Worm (Caenorhabditis elegans): Measurements from ENCODE around the gene cyp-33C1.

DNA sequence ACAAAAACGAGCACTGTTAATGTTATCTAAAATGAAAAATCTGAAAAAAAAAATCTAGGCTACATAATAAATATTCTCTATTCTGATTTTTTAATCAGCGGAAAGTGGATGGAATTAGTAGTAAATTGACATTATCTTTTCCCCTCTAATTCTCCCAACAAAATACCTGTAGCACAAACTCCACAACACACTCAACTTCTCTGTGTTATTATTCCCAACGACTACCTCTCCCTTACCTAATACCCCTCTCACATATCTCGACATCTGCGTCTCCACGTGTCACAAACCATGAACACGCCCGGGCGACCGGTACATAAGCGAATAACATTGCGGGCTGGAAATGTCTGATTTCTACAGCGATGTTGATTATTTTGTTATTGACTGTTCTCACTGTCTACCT, 3.8 kb downstream of the cyp-33C1 start, which contains the start of gene cyp-33C2:
- TF ChIP-seq egl-27 (tag; optimal IDR thresholded peaks at IDR 0.05) (no peak), lin-29 (GFP tag; IDR thresholded peaks at IDR 0.05) (no peak), lir-3 (tag; optimal IDR thresholded peaks at IDR 0.05) (no peak)
